Worm (Caenorhabditis elegans) whole organism, L2 larva: ENCODE data around the gene spin-4.

Experiments
- C34F6.9 ChIP-seq: fragments of 150-350 bp; optimal IDR thresholded peaks from 2 replicates; lab custom pipeline; 2014; ENCODE audit warnings: missing biosample characterization, missing genetic modification characterization
- R02D3.7 ChIP-seq: fragments of 150-350 bp; optimal IDR thresholded peaks from 2 replicates; lab custom pipeline; 2014; ENCODE audit warnings: missing biosample characterization, missing genetic modification characterization
- Y55F3AM.14 ChIP-seq: fragments of 200-800 bp; sonication (Bioruptor generic); optimal IDR thresholded peaks from 2 replicates; lab custom pipeline; 2018; ENCODE audit warnings: mild to moderate bottlenecking, missing genetic modification characterization, missing compliant biosample characterization
- ZK546.5 ChIP-seq: sonication (generic microtip); optimal IDR thresholded peaks from 2 replicates; lab custom pipeline; 2017; ENCODE audit warnings: missing biosample characterization, missing genetic modification characterization
- alr-1 ChIP-seq: fragments of 150-350 bp; optimal IDR thresholded peaks from 2 replicates; lab custom pipeline; 2014; ENCODE audit warnings: missing biosample characterization, missing genetic modification characterization
- aly-2 ChIP-seq: fragments of 150-350 bp; optimal IDR thresholded peaks from 2 replicates; lab custom pipeline; 2014; ENCODE audit warnings: missing biosample characterization, missing genetic modification characterization
- ama-1 ChIP-seq: fragments of 150-350 bp; optimal IDR thresholded peaks from 2 replicates; lab custom pipeline; 2018; ENCODE audit warnings: inconsistent platforms
- blmp-1 ChIP-seq: sonication (generic microtip); optimal IDR thresholded peaks from 2 replicates; lab custom pipeline; 2017; ENCODE audit warnings: missing genetic modification characterization, mild to moderate bottlenecking, missing compliant biosample characterization, antibody characterized with exemption, moderate library complexity; ENCODE audit not compliant: insufficient read depth
- ceh-16 ChIP-seq: fragments of 150-350 bp; optimal IDR thresholded peaks from 2 replicates; lab custom pipeline; 2014; ENCODE audit warnings: missing biosample characterization, missing genetic modification characterization
- ceh-82 ChIP-seq: fragments of 150-350 bp; optimal IDR thresholded peaks from 2 replicates; lab custom pipeline; 2014; ENCODE audit warnings: missing biosample characterization, missing genetic modification characterization
- crh-2 ChIP-seq: sonication (generic microtip); optimal IDR thresholded peaks from 2 replicates; lab custom pipeline; 2017; ENCODE audit warnings: missing biosample characterization, missing genetic modification characterization
- dmd-4 ChIP-seq: sonication (generic microtip); optimal IDR thresholded peaks from 2 replicates; lab custom pipeline; 2017; ENCODE audit warnings: missing biosample characterization, missing genetic modification characterization
- egl-27 ChIP-seq: sonication (generic microtip); optimal IDR thresholded peaks from 3 replicates; lab custom pipeline; 2017; ENCODE audit warnings: missing biosample characterization, missing genetic modification reagents, missing genetic modification characterization
- elt-1 ChIP-seq: fragments of 150-350 bp; optimal IDR thresholded peaks from 2 replicates; lab custom pipeline; 2014; ENCODE audit warnings: missing biosample characterization, missing genetic modification characterization
- fos-1 ChIP-seq: fragments of 150-350 bp; optimal IDR thresholded peaks from 2 replicates; lab custom pipeline; 2014; ENCODE audit warnings: missing biosample characterization, missing genetic modification characterization
- gmeb-1 ChIP-seq: fragments of 150-350 bp; optimal IDR thresholded peaks from 2 replicates; lab custom pipeline; 2014; ENCODE audit warnings: missing biosample characterization, missing genetic modification characterization
- lin-13 ChIP-seq: fragments of 150-350 bp; optimal IDR thresholded peaks from 2 replicates; lab custom pipeline; 2014; ENCODE audit warnings: missing biosample characterization, missing genetic modification reagents, missing genetic modification characterization
- lin-39 ChIP-seq: fragments of 150-350 bp; optimal IDR thresholded peaks from 2 replicates; lab custom pipeline; 2014; ENCODE audit warnings: missing biosample characterization, missing genetic modification reagents, missing genetic modification characterization
- lsy-2 ChIP-seq, 2 experiments: fragments of 150-350 bp in 1 of 2; sonication (generic microtip) in 1 of 2; optimal IDR thresholded peaks; 2 replicates each; lab custom pipeline; 2014 to 2017; ENCODE audit warnings: missing biosample characterization in 2 of 2, missing genetic modification characterization in 2 of 2
- mab-5 ChIP-seq: fragments of 150-350 bp; optimal IDR thresholded peaks from 2 replicates; lab custom pipeline; 2014; ENCODE audit warnings: missing biosample characterization, missing genetic modification characterization
- mbf-1 ChIP-seq: sonication (generic microtip); optimal IDR thresholded peaks from 2 replicates; lab custom pipeline; 2017; ENCODE audit warnings: missing biosample characterization, missing genetic modification characterization
- mdl-1 ChIP-seq, 2 experiments: fragments of 150-350 bp in 1 of 2; sonication (generic microtip) in 1 of 2; optimal IDR thresholded peaks; 2 replicates each; lab custom pipeline; 2017; ENCODE audit warnings: missing biosample characterization in 2 of 2, missing genetic modification characterization in 2 of 2
- nhr-12 ChIP-seq: fragments of 150-350 bp; optimal IDR thresholded peaks from 2 replicates; lab custom pipeline; 2014; ENCODE audit warnings: missing biosample characterization, missing genetic modification characterization
- nhr-129 ChIP-seq: fragments of 150-350 bp; optimal IDR thresholded peaks from 2 replicates; lab custom pipeline; 2014; ENCODE audit warnings: missing biosample characterization, missing genetic modification characterization
- nhr-237 ChIP-seq: fragments of 150-350 bp; optimal IDR thresholded peaks from 2 replicates; lab custom pipeline; 2014; ENCODE audit warnings: missing biosample characterization, missing genetic modification characterization
- nhr-25 ChIP-seq: fragments of 150-350 bp; sonication (generic microtip); optimal IDR thresholded peaks from 3 replicates; lab custom pipeline; 2014; ENCODE audit warnings: missing biosample characterization, missing genetic modification characterization
- nhr-77 ChIP-seq: fragments of 150-350 bp; optimal IDR thresholded peaks from 2 replicates; lab custom pipeline; 2014; ENCODE audit warnings: missing biosample characterization, missing genetic modification characterization
- sem-4 ChIP-seq: fragments of 150-350 bp; optimal IDR thresholded peaks from 2 replicates; lab custom pipeline; 2014; ENCODE audit warnings: missing biosample characterization, missing genetic modification reagents, missing genetic modification characterization
- skn-1 ChIP-seq: sonication (generic microtip); optimal IDR thresholded peaks from 2 replicates; lab custom pipeline; 2017; ENCODE audit warnings: missing biosample characterization, missing genetic modification characterization
- sma-3 ChIP-seq: sonication (generic microtip); optimal IDR thresholded peaks from 2 replicates; lab custom pipeline; 2016; ENCODE audit warnings: missing genetic modification reagents, missing genetic modification characterization, missing compliant biosample characterization
- sma-9 ChIP-seq, 2 experiments: fragments of 150-350 bp in 1 of 2; sonication (generic microtip) in 1 of 2; optimal IDR thresholded peaks; 2 replicates each; lab custom pipeline; 2014 to 2016; ENCODE audit warnings: missing genetic modification characterization in 2 of 2, mild to moderate bottlenecking in 1 of 2, missing biosample characterization in 1 of 2, missing compliant biosample characterization in 1 of 2, missing genetic modification reagents in 1 of 2, moderate library complexity in 1 of 2
- snpc-4 ChIP-seq: fragments of 150-350 bp; optimal IDR thresholded peaks from 2 replicates; lab custom pipeline; 2014; ENCODE audit warnings: missing biosample characterization, missing genetic modification characterization
- unc-62 ChIP-seq: fragments of 150-350 bp; optimal IDR thresholded peaks from 2 replicates; lab custom pipeline; 2014; ENCODE audit warnings: missing biosample characterization, missing genetic modification reagents, missing genetic modification characterization
- zag-1 ChIP-seq: fragments of 150-350 bp; optimal IDR thresholded peaks from 2 replicates; lab custom pipeline; 2014; ENCODE audit warnings: missing biosample characterization, missing genetic modification characterization
- ztf-1 ChIP-seq: fragments of 200-800 bp; sonication (Bioruptor generic); conservative IDR thresholded peaks from 2 replicates; pipeline ENCODE4 v1.3.6; 2022; ENCODE audit warnings: missing genetic modification characterization, missing compliant biosample characterization
- ztf-11 ChIP-seq: sonication (generic microtip); optimal IDR thresholded peaks from 2 replicates; lab custom pipeline; 2017; ENCODE audit warnings: missing biosample characterization, missing genetic modification characterization
- ztf-4 ChIP-seq: fragments of 150-350 bp; optimal IDR thresholded peaks from 2 replicates; lab custom pipeline; 2014; ENCODE audit warnings: missing biosample characterization, missing genetic modification characterization

spin-4 gene

ce11 chrIII:12685372-12686298 is 2.5 kb upstream of the spin-4 start:
- no peak for TF ChIP-seq blmp-1 (tag; lab: Kevin White, UChicago)
- TF ChIP-seq nhr-77 (tag; lab: Kevin White, UChicago), result no peak
- TF ChIP-seq alr-1 (tag; lab: Kevin White, UChicago), result no peak
- no peak for TF ChIP-seq gmeb-1 (tag; lab: Kevin White, UChicago)
- no peak for TF ChIP-seq zag-1
- no peak for TF ChIP-seq crh-2
- no peak for TF ChIP-seq elt-1
- no peak for TF ChIP-seq mdl-1 (tag; optimal IDR thresholded peaks at IDR 0.05; lab: Kevin White, UChicago)
- TF ChIP-seq snpc-4, result no peak
- TF ChIP-seq ZK546.5 (tag; lab: Kevin White, UChicago), result no peak
- no peak for TF ChIP-seq Y55F3AM.14 (GFP tag; lab: Kevin White, UChicago)
- no peak for TF ChIP-seq ztf-11 (tag; lab: Kevin White, UChicago)
- no peak for TF ChIP-seq lin-13 (GFP tag; lab: Kevin White, UChicago)
- TF ChIP-seq C34F6.9 (tag; lab: Kevin White, UChicago), result no peak
- no peak for TF ChIP-seq skn-1
- no peak for TF ChIP-seq ceh-82 (tag; lab: Kevin White, UChicago)
- TF ChIP-seq mbf-1 (tag; lab: Kevin White, UChicago), result no peak
- TF ChIP-seq, all 48 proteins: peak for 0

DNA sequence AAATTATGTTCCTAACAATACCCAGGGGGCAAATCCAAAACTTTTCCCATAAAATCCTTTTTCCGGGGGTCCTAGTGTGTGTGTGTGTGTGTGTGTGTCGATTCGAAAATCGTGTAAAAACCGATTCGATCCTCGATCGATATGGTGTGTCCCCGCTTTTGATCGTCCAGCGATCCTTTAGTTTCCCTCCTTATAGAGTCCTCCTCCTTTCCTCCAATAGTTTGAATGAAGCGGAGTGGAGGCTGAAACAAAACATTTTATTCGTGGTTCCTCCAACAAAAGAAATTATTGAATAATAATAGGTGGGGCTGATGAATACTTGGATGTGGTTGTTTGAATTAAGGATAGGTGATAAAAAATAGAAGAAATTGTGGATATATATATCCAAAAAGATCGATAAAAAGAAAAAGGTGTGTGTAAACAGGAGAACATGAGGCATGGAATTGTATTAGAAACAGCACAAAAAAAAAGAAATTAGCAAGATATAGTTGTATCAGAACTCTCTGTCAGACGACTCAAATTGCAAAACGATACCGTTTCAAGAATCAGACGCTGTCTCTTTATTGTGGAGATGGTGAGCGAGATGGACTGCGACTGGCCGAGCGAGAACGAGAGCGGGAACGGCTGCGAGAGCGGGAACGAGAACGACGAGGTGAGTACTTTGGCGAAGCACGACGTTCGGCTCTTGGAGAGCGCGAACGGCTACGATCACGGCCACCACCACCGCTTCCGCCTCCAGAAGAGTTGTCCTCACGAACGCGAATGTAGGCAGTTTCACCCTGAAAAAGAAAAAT is 1.5 kb upstream of the spin-4 start:
- TF ChIP-seq nhr-12 (tag; lab: Kevin White, UChicago) (no peak), nhr-25 (tag; lab: Kevin White, UChicago) (no peak), blmp-1 (tag; lab: Kevin White, UChicago) (no peak), nhr-129 (tag; lab: Kevin White, UChicago) (no peak), R02D3.7 (tag; lab: Kevin White, UChicago) (no peak), sma-9 (GFP tag; optimal IDR thresholded peaks at IDR 0.05; lab: Kevin White, UChicago) (no peak), sma-9 (tag; optimal IDR thresholded peaks at IDR 0.05; lab: Kevin White, UChicago) (no peak), aly-2 (no peak), sem-4 (no peak), unc-62 (no peak), ztf-11 (tag; lab: Kevin White, UChicago) (no peak), ceh-16 (tag; lab: Kevin White, UChicago) (no peak), lsy-2 (tag; optimal IDR thresholded peaks at IDR 0.05; lab: Kevin White, UChicago) (no peak), mdl-1 (tag; optimal IDR thresholded peaks at IDR 0.05; lab: Kevin White, UChicago) (no peak), ztf-4 (tag; lab: Kevin White, UChicago) (no peak), sma-3 (GFP tag; lab: Kevin White, UChicago) (no peak), ztf-1 (no peak), egl-27 (tag; lab: Kevin White, UChicago) (no peak)

- no peak for TF ChIP-seq ztf-4 (tag; lab: Kevin White, UChicago)
- TF ChIP-seq nhr-12 (tag; lab: Kevin White, UChicago), result no peak
- no peak for TF ChIP-seq lin-39 (tag; lab: Kevin White, UChicago)
- TF ChIP-seq aly-2, result no peak
- no peak for TF ChIP-seq ceh-16 (tag; lab: Kevin White, UChicago)
- TF ChIP-seq blmp-1 (tag; lab: Kevin White, UChicago), result no peak
- TF ChIP-seq mdl-1 (tag; optimal IDR thresholded peaks at IDR 0.05; lab: Kevin White, UChicago), result no peak
- TF ChIP-seq nhr-77 (tag; lab: Kevin White, UChicago), result no peak
- TF ChIP-seq zag-1, result no peak
- no peak for TF ChIP-seq C34F6.9 (tag; lab: Kevin White, UChicago)
- TF ChIP-seq ztf-1, result no peak
- no peak for TF ChIP-seq fos-1 (tag; lab: Kevin White, UChicago)
- TF ChIP-seq mbf-1 (tag; lab: Kevin White, UChicago), result no peak
- TF ChIP-seq mab-5 (tag; lab: Kevin White, UChicago), result no peak
- no peak for TF ChIP-seq nhr-237 (tag; lab: Kevin White, UChicago)
- TF ChIP-seq ama-1, result no peak
- TF ChIP-seq ztf-11 (tag; lab: Kevin White, UChicago), result no peak
- no peak for TF ChIP-seq Y55F3AM.14 (GFP tag; lab: Kevin White, UChicago)
- no peak for TF ChIP-seq alr-1 (tag; lab: Kevin White, UChicago)
- no peak for TF ChIP-seq dmd-4 (tag; lab: Kevin White, UChicago)
Observed at ce11 chrIII:12687382-12687781, 736 bp upstream of the spin-4 start.
